Fruit fly (Drosophila melanogaster) whole organism, pupa: ENCODE data around the gene Ipk2.

ENCODE experiments used
- CG10348 ChIP-seq: fragments of 200-800 bp; sonication (Bioruptor generic); IDR thresholded peaks from 2 replicates; pipeline ENCODE4 v1.3.6; 2022; ENCODE audit warnings: missing biosample characterization, missing genetic modification characterization
- CG12605 ChIP-seq: fragments of 200-800 bp; sonication (Bioruptor generic); IDR thresholded peaks from 2 replicates; pipeline ENCODE4 v1.3.6; 2022; ENCODE audit warnings: missing biosample characterization, missing genetic modification characterization
- CG13204 ChIP-seq: fragments of 200-800 bp; sonication (Bioruptor generic); optimal IDR thresholded peaks from 2 replicates; lab custom pipeline; 2018; ENCODE audit warnings: missing biosample characterization, mild to moderate bottlenecking, missing genetic modification characterization, moderate library complexity
- CG14655 ChIP-seq: fragments of 200-800 bp; sonication (Bioruptor generic); optimal IDR thresholded peaks from 3 replicates; lab custom pipeline; 2017; ENCODE audit warnings: mild to moderate bottlenecking, missing biosample characterization, missing genetic modification reagents, missing genetic modification characterization
- CG15710 ChIP-seq: fragments of 200-800 bp; sonication (Bioruptor generic); optimal IDR thresholded peaks from 2 replicates; lab custom pipeline; 2018; ENCODE audit warnings: missing biosample characterization, mild to moderate bottlenecking, missing genetic modification characterization, moderate library complexity
- CG17806 ChIP-seq: fragments of 200-800 bp; sonication (Bioruptor generic); optimal IDR thresholded peaks from 2 replicates; lab custom pipeline; 2018; ENCODE audit warnings: missing biosample characterization, mild to moderate bottlenecking, missing genetic modification characterization, moderate library complexity
- CG32121 ChIP-seq: fragments of 200-800 bp; sonication (Bioruptor generic); IDR thresholded peaks from 2 replicates; pipeline ENCODE4 v1.3.6; 2022; ENCODE audit warnings: missing biosample characterization, missing genetic modification characterization
- CG34367 ChIP-seq: fragments of 200-800 bp; sonication (Bioruptor generic); optimal IDR thresholded peaks from 2 replicates; lab custom pipeline; 2018; ENCODE audit warnings: missing biosample characterization, mild to moderate bottlenecking, missing genetic modification characterization
- CG4496 ChIP-seq: fragments of 200-800 bp; sonication (Bioruptor generic); IDR thresholded peaks from 3 replicates; pipeline ENCODE4 v1.3.6; 2022; ENCODE audit warnings: missing biosample characterization, missing genetic modification characterization
- CG8159 ChIP-seq: fragments of 200-800 bp; sonication (Bioruptor generic); optimal IDR thresholded peaks from 3 replicates; lab custom pipeline; 2018; ENCODE audit warnings: missing biosample characterization, mild to moderate bottlenecking, missing genetic modification characterization, moderate library complexity
- CG8301 ChIP-seq: fragments of 200-800 bp; sonication (Bioruptor generic); optimal IDR thresholded peaks from 2 replicates; lab custom pipeline; 2018; ENCODE audit warnings: missing biosample characterization, mild to moderate bottlenecking, missing genetic modification characterization
- CG9948 ChIP-seq: fragments of 200-800 bp; sonication (Bioruptor generic); optimal IDR thresholded peaks from 2 replicates; lab custom pipeline; 2018; ENCODE audit warnings: missing biosample characterization, mild to moderate bottlenecking, missing genetic modification characterization, moderate library complexity
- D1 ChIP-seq: fragments of 200-800 bp; sonication (Bioruptor generic); optimal IDR thresholded peaks from 2 replicates; lab custom pipeline; 2018; ENCODE audit warnings: missing biosample characterization, mild to moderate bottlenecking, missing genetic modification characterization, moderate library complexity
- EcR ChIP-seq: fragments of 200-800 bp; sonication (Bioruptor generic); optimal IDR thresholded peaks from 3 replicates; lab custom pipeline; 2019; ENCODE audit warnings: missing biosample characterization, missing genetic modification characterization, mild to moderate bottlenecking, moderate library complexity, missing genetic modification reagents
- Ets98B ChIP-seq: fragments of 200-800 bp; sonication (Bioruptor generic); IDR thresholded peaks from 2 replicates; pipeline ENCODE4 v1.3.6; 2022; ENCODE audit warnings: missing biosample characterization, missing genetic modification characterization
- Pif1A ChIP-seq: fragments of 200-800 bp; sonication (Bioruptor generic); optimal IDR thresholded peaks from 3 replicates; lab custom pipeline; 2016; ENCODE audit warnings: missing biosample characterization, missing genetic modification characterization
- Pif1B ChIP-seq: fragments of 200-800 bp; sonication (Bioruptor generic); optimal IDR thresholded peaks from 3 replicates; lab custom pipeline; 2016; ENCODE audit warnings: missing biosample characterization, missing genetic modification characterization
- Snoo ChIP-seq: fragments of 200-800 bp; sonication (Bioruptor generic); optimal IDR thresholded peaks from 3 replicates; lab custom pipeline; 2017; ENCODE audit warnings: missing biosample characterization, mild to moderate bottlenecking, missing genetic modification characterization, inconsistent platforms
- fd96Ca ChIP-seq: fragments of 200-800 bp; sonication (Bioruptor generic); IDR thresholded peaks from 3 replicates; pipeline ENCODE4 v1.3.6; 2022; ENCODE audit warnings: missing biosample characterization, missing genetic modification characterization
- gl ChIP-seq: fragments of 200-800 bp; sonication (Bioruptor generic); optimal IDR thresholded peaks from 2 replicates; lab custom pipeline; 2018; ENCODE audit warnings: missing biosample characterization, mild to moderate bottlenecking, missing genetic modification characterization
- rn ChIP-seq: fragments of 200-800 bp; sonication (Bioruptor generic); IDR thresholded peaks from 2 replicates; pipeline ENCODE4 v1.3.6; 2022; ENCODE audit warnings: missing biosample characterization, missing genetic modification characterization

Gene Ipk2

DNA sequence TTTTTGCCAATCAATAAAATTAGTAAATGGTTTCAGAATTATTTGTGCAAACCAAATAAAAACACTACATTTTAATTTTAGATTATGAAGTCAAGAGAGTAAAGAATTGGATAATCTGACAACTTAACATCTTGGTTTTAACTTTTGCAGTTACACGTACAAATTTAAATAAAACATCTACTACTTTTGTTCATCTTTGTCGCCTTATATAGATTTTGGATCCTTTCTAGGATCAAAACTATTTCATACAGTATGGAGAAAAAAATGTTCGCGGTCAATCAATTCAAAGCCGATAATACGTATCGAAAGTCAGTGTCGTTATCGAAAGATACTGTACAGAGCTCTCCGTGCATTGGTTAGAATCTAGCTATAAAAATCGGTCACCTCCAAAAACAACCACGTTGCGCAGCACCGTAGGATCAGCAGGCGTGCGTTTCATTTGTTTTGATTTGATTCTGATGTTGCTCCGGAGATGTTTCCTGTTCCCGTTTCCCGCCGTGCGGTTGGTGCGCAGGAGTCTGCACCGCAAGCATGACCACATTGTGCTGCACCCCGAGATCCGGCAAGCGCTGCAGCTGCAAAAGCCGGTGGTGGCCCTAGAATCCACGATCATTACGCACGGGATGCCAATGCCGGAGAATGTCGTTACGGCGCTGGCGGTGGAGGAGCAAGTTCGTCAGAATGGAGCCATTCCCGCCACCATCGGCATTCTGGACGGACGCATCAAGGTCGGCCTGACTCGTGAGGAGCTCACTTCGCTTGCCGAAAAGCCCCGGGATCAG is 10.1 kb downstream of the Ipk2 start, which contains the start of the genes uncNacbeta and CG2794:
TSS of gene uncNacbeta (minus strand) at position 51 of the 782 bp plus-strand sequence.
TSS of gene CG2794 (plus strand) at position 395 of the 782 bp plus-strand sequence.
- TF ChIP-seq CG4496 (GFP tag; lab: Robert Waterston, UW) (peak; percentile 32; the same call in 1 of the 3 replicates), D1 (tag; lab: Kevin White, UChicago) (no peak), fd96Ca (GFP tag; lab: Robert Waterston, UW) (0 out of 3 replicates have a peak, but pooled peaks have one; percentile 22)

DNA sequence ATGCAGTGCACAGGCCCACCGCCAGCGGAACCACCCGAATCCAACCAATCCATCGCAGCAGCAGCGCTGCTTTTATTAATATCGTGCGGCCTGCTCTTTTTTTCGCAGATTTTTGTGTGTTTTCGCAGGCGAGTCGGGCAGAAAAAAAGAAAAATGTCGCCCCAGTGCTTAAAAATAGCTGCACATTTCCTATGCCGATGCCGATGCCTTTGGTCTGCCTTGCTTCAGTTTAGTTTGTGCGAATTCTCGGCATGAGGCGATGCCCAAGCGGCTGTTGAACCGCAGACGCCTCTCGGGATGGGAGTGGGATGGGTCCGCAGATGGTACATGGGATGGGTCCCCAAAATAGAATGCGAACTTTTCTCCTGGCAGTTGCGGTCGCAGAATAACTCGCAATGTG is 10.8 kb downstream of the Ipk2 start:
- TF ChIP-seq D1 (tag; lab: Kevin White, UChicago) (no peak), CG10348 (no peak), Ets98B (GFP tag; lab: Robert Waterston, UW) (peak; percentile 32), CG34367 (no peak), Pif1A (GFP tag; lab: Kevin White, UChicago) (no peak), CG32121 (GFP tag; lab: Robert Waterston, UW) (peak; percentile 51), EcR (peak; percentile 75), CG14655 (no peak), fd96Ca (GFP tag; lab: Robert Waterston, UW) (peak; percentile 67; the same call in 2 of the 3 replicates), gl (tag; lab: Kevin White, UChicago) (no peak), rn (GFP tag; lab: Robert Waterston, UW) (no peak), Pif1B (GFP tag; lab: Kevin White, UChicago) (no peak), CG4496 (GFP tag; lab: Robert Waterston, UW) (peak; percentile 31; the same call in 1 of the 3 replicates), CG12605 (GFP tag; lab: Robert Waterston, UW) (no peak; the same call in 1 of the 2 replicates), CG8301 (no peak)
- TF ChIP-seq, all 21 proteins: peak for 5

DNA sequence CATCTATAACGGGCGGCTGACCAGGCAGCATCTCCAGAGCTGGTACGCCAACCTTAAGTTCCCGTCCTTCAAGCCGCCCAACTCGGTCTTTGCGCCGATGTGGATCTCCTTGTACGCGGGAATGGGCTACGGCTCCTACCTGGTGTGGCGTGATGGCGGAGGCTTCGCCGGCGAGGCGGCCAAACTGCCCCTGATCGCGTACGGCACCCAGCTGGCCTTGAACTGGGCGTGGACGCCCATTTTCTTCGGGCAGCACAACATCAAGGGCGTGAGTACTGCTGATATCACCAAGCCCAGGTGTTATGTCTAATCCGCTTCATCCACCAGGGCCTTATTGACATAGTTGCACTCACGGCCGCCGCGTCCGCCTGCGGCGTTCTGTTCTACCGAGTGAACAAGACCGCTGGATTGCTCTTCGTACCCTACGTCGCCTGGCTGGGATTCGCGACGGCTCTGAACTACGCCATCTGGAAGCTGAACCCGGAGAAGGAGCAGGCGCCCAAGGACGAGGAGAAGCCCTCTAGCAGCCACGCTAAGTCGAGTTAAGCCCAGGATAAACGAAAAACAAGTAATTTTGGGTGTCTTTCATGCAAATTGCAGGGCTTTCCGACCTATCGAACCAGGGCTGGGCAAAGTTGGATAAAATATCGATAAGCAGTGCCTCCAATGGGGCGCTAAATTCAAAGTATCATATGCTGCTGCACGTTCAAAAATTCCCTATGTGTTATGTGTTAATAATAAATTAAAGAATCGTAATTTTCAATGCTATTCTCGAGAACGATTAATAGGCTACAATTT is 14.1 kb downstream of the Ipk2 start, which contains the start of gene rempA:
TSS of gene rempA (minus strand) at position 541 of the 798 bp plus-strand sequence.
- no peak for TF ChIP-seq CG8159 (tag; lab: Kevin White, UChicago)
- TF ChIP-seq Pif1B (GFP tag; lab: Kevin White, UChicago): no peak
- TF ChIP-seq CG4496 (GFP tag; lab: Robert Waterston, UW): no peak
- TF ChIP-seq CG32121 (GFP tag; lab: Robert Waterston, UW): no peak
- TF ChIP-seq CG17806 (tag; lab: Kevin White, UChicago): no peak
- TF ChIP-seq Ets98B (GFP tag; lab: Robert Waterston, UW): no peak
- TF ChIP-seq Snoo (tag; lab: Kevin White, UChicago): no peak
- TF ChIP-seq fd96Ca (GFP tag; lab: Robert Waterston, UW): no peak
- TF ChIP-seq gl (tag; lab: Kevin White, UChicago): no peak
- TF ChIP-seq rn (GFP tag; lab: Robert Waterston, UW): no peak
- no peak for TF ChIP-seq EcR
- no peak for TF ChIP-seq CG8301
- no peak for TF ChIP-seq CG9948 (tag; lab: Kevin White, UChicago)
- TF ChIP-seq CG15710 (tag; lab: Kevin White, UChicago): no peak
- no peak for TF ChIP-seq CG13204 (GFP tag; lab: Kevin White, UChicago)
- no peak for TF ChIP-seq D1 (tag; lab: Kevin White, UChicago)
- no peak for TF ChIP-seq CG12605 (GFP tag; lab: Robert Waterston, UW)

DNA sequence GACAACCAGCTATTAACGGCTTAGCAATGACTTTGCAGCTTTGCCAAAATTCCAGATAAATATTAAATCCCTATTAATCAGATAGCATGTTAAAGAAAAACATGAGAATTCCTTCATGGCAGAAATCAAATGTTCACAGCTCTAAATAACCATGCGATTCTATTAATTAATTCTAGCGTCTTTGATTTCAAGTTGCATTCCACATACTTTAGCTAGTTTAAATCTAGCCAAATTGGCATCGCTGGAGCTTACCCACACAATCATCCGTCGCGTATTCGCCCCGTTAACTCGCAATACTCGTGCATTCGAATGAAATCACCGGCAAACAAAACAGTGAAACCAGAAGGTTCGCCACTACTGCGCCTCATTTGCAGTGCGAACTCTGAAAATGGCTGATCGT is 14.8 kb downstream of the Ipk2 start, which contains the start of gene Tspo:
TSS of gene Tspo (plus strand) at position 302 of the 400 bp plus-strand sequence.
- TF ChIP-seq CG4496 (GFP tag; lab: Robert Waterston, UW) (peak; percentile 48; the same call in 1 of the 3 replicates), CG10348 (no peak), Ets98B (GFP tag; lab: Robert Waterston, UW) (0 out of 2 replicates have a peak, but pooled peaks have one; percentile 15), CG8159 (tag; lab: Kevin White, UChicago) (peak; percentile 6)
- TF ChIP-seq, all 21 proteins: peak for 3

DNA sequence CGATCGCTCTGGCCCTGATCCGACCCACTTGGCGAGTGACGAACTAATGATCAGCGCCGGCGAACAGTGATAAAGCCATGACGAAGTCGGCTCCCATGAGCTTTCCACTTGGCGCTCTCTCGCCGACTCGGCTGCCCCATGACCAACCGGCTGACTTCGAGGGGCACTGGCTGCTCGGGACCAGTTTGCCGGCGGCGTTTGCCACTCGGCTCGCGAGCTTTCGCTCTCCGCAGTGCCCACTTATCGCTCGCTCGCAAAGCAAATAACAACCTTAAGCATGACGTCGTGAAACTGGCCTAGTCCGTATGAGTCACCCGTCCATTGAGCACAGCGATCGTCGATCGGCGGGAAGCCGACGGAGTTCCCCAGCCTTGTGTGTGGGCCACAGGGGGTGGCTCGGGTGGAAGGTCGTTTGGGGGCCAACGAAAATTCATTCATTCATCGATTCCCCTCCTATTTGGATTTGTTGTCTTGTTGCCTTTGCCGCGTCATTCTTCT is 21.6 kb downstream of the Ipk2 start, which contains the start of gene Ets21C:
TSS of gene Ets21C (minus strand) at position 492 of the 498 bp plus-strand sequence.
- TF ChIP-seq EcR: peak; percentile 79
- TF ChIP-seq CG15710 (tag; lab: Kevin White, UChicago): no peak
- peak; percentile 70 for TF ChIP-seq CG32121 (GFP tag; lab: Robert Waterston, UW)
- TF ChIP-seq CG8159 (tag; lab: Kevin White, UChicago): peak; percentile 14
- peak; percentile 13 for TF ChIP-seq CG8301
- TF ChIP-seq rn (GFP tag; lab: Robert Waterston, UW): no peak
- peak; percentile 22 for TF ChIP-seq Pif1B (GFP tag; lab: Kevin White, UChicago)
- peak; percentile 81 for TF ChIP-seq CG13204 (GFP tag; lab: Kevin White, UChicago)
- no peak for TF ChIP-seq CG9948 (tag; lab: Kevin White, UChicago)
- peak; percentile 64; the same call in 2 of the 3 replicates for TF ChIP-seq fd96Ca (GFP tag; lab: Robert Waterston, UW)
- TF ChIP-seq Snoo (tag; lab: Kevin White, UChicago): peak; percentile 30
- peak; percentile 79 for TF ChIP-seq Ets98B (GFP tag; lab: Robert Waterston, UW)
- TF ChIP-seq CG34367: no peak
- peak; percentile 69 for TF ChIP-seq CG12605 (GFP tag; lab: Robert Waterston, UW)
- TF ChIP-seq gl (tag; lab: Kevin White, UChicago): peak; percentile 57
- TF ChIP-seq CG4496 (GFP tag; lab: Robert Waterston, UW): peak; percentile 79
